Fruit fly (Drosophila melanogaster) whole organism, pupa: ENCODE measurements around the gene BBS8.

ENCODE experiments used
- CG10348 ChIP-seq: fragments of 200-800 bp; sonication (Bioruptor generic); IDR thresholded peaks from 2 replicates; pipeline ENCODE4 v1.3.6; 2022; ENCODE audit warnings: missing biosample characterization, missing genetic modification characterization
- CG12605 ChIP-seq: fragments of 200-800 bp; sonication (Bioruptor generic); IDR thresholded peaks from 2 replicates; pipeline ENCODE4 v1.3.6; 2022; ENCODE audit warnings: missing biosample characterization, missing genetic modification characterization
- CG13204 ChIP-seq: fragments of 200-800 bp; sonication (Bioruptor generic); optimal IDR thresholded peaks from 2 replicates; lab custom pipeline; 2018; ENCODE audit warnings: missing biosample characterization, mild to moderate bottlenecking, missing genetic modification characterization, moderate library complexity
- CG14655 ChIP-seq: fragments of 200-800 bp; sonication (Bioruptor generic); optimal IDR thresholded peaks from 3 replicates; lab custom pipeline; 2017; ENCODE audit warnings: mild to moderate bottlenecking, missing biosample characterization, missing genetic modification reagents, missing genetic modification characterization
- CG15710 ChIP-seq: fragments of 200-800 bp; sonication (Bioruptor generic); optimal IDR thresholded peaks from 2 replicates; lab custom pipeline; 2018; ENCODE audit warnings: missing biosample characterization, mild to moderate bottlenecking, missing genetic modification characterization, moderate library complexity
- CG17806 ChIP-seq: fragments of 200-800 bp; sonication (Bioruptor generic); optimal IDR thresholded peaks from 2 replicates; lab custom pipeline; 2018; ENCODE audit warnings: missing biosample characterization, mild to moderate bottlenecking, missing genetic modification characterization, moderate library complexity
- CG32121 ChIP-seq: fragments of 200-800 bp; sonication (Bioruptor generic); IDR thresholded peaks from 2 replicates; pipeline ENCODE4 v1.3.6; 2022; ENCODE audit warnings: missing biosample characterization, missing genetic modification characterization
- CG34367 ChIP-seq: fragments of 200-800 bp; sonication (Bioruptor generic); optimal IDR thresholded peaks from 2 replicates; lab custom pipeline; 2018; ENCODE audit warnings: missing biosample characterization, mild to moderate bottlenecking, missing genetic modification characterization
- CG4496 ChIP-seq: fragments of 200-800 bp; sonication (Bioruptor generic); IDR thresholded peaks from 3 replicates; pipeline ENCODE4 v1.3.6; 2022; ENCODE audit warnings: missing biosample characterization, missing genetic modification characterization
- CG8159 ChIP-seq: fragments of 200-800 bp; sonication (Bioruptor generic); optimal IDR thresholded peaks from 3 replicates; lab custom pipeline; 2018; ENCODE audit warnings: missing biosample characterization, mild to moderate bottlenecking, missing genetic modification characterization, moderate library complexity
- CG8301 ChIP-seq: fragments of 200-800 bp; sonication (Bioruptor generic); optimal IDR thresholded peaks from 2 replicates; lab custom pipeline; 2018; ENCODE audit warnings: missing biosample characterization, mild to moderate bottlenecking, missing genetic modification characterization
- CG9948 ChIP-seq: fragments of 200-800 bp; sonication (Bioruptor generic); optimal IDR thresholded peaks from 2 replicates; lab custom pipeline; 2018; ENCODE audit warnings: missing biosample characterization, mild to moderate bottlenecking, missing genetic modification characterization, moderate library complexity
- D1 ChIP-seq: fragments of 200-800 bp; sonication (Bioruptor generic); optimal IDR thresholded peaks from 2 replicates; lab custom pipeline; 2018; ENCODE audit warnings: missing biosample characterization, mild to moderate bottlenecking, missing genetic modification characterization, moderate library complexity
- EcR ChIP-seq: fragments of 200-800 bp; sonication (Bioruptor generic); optimal IDR thresholded peaks from 3 replicates; lab custom pipeline; 2019; ENCODE audit warnings: missing biosample characterization, missing genetic modification characterization, mild to moderate bottlenecking, moderate library complexity, missing genetic modification reagents
- Ets98B ChIP-seq: fragments of 200-800 bp; sonication (Bioruptor generic); IDR thresholded peaks from 2 replicates; pipeline ENCODE4 v1.3.6; 2022; ENCODE audit warnings: missing biosample characterization, missing genetic modification characterization
- Pif1A ChIP-seq: fragments of 200-800 bp; sonication (Bioruptor generic); optimal IDR thresholded peaks from 3 replicates; lab custom pipeline; 2016; ENCODE audit warnings: missing biosample characterization, missing genetic modification characterization
- Pif1B ChIP-seq: fragments of 200-800 bp; sonication (Bioruptor generic); optimal IDR thresholded peaks from 3 replicates; lab custom pipeline; 2016; ENCODE audit warnings: missing biosample characterization, missing genetic modification characterization
- Snoo ChIP-seq: fragments of 200-800 bp; sonication (Bioruptor generic); optimal IDR thresholded peaks from 3 replicates; lab custom pipeline; 2017; ENCODE audit warnings: missing biosample characterization, mild to moderate bottlenecking, missing genetic modification characterization, inconsistent platforms
- fd96Ca ChIP-seq: fragments of 200-800 bp; sonication (Bioruptor generic); IDR thresholded peaks from 3 replicates; pipeline ENCODE4 v1.3.6; 2022; ENCODE audit warnings: missing biosample characterization, missing genetic modification characterization
- gl ChIP-seq: fragments of 200-800 bp; sonication (Bioruptor generic); optimal IDR thresholded peaks from 2 replicates; lab custom pipeline; 2018; ENCODE audit warnings: missing biosample characterization, mild to moderate bottlenecking, missing genetic modification characterization
- rn ChIP-seq: fragments of 200-800 bp; sonication (Bioruptor generic); IDR thresholded peaks from 2 replicates; pipeline ENCODE4 v1.3.6; 2022; ENCODE audit warnings: missing biosample characterization, missing genetic modification characterization

Gene BBS8

dm6 chr2L:441455-441730 is 18.7 kb downstream of the BBS8 start:
- TF ChIP-seq CG8301 (no peak), D1 (no peak), Ets98B (GFP tag; lab: Robert Waterston, UW) (no peak), CG10348 (GFP tag; lab: Robert Waterston, UW) (no peak), gl (tag; lab: Kevin White, UChicago) (no peak), CG13204 (GFP tag; lab: Kevin White, UChicago) (no peak), fd96Ca (no peak), Snoo (tag; lab: Kevin White, UChicago) (no peak), CG8159 (no peak), CG34367 (no peak), rn (GFP tag; lab: Robert Waterston, UW) (no peak), CG32121 (GFP tag; lab: Robert Waterston, UW) (no peak), Pif1A (no peak), EcR (GFP tag; lab: Kevin White, UChicago) (no peak), CG14655 (GFP tag; lab: Kevin White, UChicago) (no peak), Pif1B (GFP tag; lab: Kevin White, UChicago) (no peak), CG4496 (GFP tag; lab: Robert Waterston, UW) (no peak)
- TF ChIP-seq, all 21 proteins: peak for 0

dm6 chr2L:441927-442691 is 19.4 kb downstream of the BBS8 start:
- TF ChIP-seq CG4496 (GFP tag; lab: Robert Waterston, UW), result peak; percentile 96
- peak; percentile 95 for TF ChIP-seq Snoo (tag; lab: Kevin White, UChicago)
- peak; percentile 94 for TF ChIP-seq CG9948 (tag; lab: Kevin White, UChicago)
- peak; percentile 96 for TF ChIP-seq CG17806 (tag; lab: Kevin White, UChicago)
- peak; percentile 89 for TF ChIP-seq CG13204 (GFP tag; lab: Kevin White, UChicago)
- peak; percentile 90 for TF ChIP-seq rn (GFP tag; lab: Robert Waterston, UW)
- 0 out of 2 replicates have a peak, but pooled peaks have one; percentile 36 for TF ChIP-seq CG10348 (GFP tag; lab: Robert Waterston, UW)
- TF ChIP-seq CG8301, result peak; percentile 92
- peak; percentile 97 for TF ChIP-seq Pif1B (GFP tag; lab: Kevin White, UChicago)
- TF ChIP-seq CG14655 (GFP tag; lab: Kevin White, UChicago), result peak; percentile 93
- TF ChIP-seq CG34367, result peak; percentile 95
- no peak for TF ChIP-seq D1
- TF ChIP-seq fd96Ca, result peak; percentile 96
- peak; percentile 96 for TF ChIP-seq CG15710 (tag; lab: Kevin White, UChicago)
- TF ChIP-seq Pif1A, result peak; percentile 98
- TF ChIP-seq CG32121 (GFP tag; lab: Robert Waterston, UW), result peak; percentile 89
- TF ChIP-seq CG8159, result peak; percentile 95
- peak; percentile 92 for TF ChIP-seq CG12605 (GFP tag; lab: Robert Waterston, UW)
- peak; percentile 65 for TF ChIP-seq EcR (GFP tag; lab: Kevin White, UChicago)
- TF ChIP-seq gl (tag; lab: Kevin White, UChicago), result peak; percentile 93
- peak; percentile 96 for TF ChIP-seq Ets98B (GFP tag; lab: Robert Waterston, UW)

DNA sequence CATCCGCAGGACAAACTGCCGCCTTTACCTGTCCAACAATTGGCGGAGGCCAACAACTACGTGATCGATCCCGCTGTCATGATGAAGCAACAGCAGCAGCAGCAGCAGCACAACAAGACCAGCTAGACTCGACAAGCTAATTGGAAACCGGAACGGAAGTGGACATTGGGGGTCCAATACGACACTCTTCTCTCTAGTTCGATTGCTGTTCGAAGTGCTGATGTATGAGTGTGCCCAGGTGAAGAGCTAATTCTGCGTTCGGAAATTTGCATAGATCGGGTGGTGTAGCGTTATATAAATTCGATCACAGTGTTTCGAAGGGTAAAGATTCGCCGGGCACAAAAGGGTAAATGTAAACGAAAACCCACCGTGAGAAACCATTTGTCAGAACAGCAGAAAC is 24.5 kb downstream of the BBS8 start:
- no peak for TF ChIP-seq CG12605 (GFP tag; lab: Robert Waterston, UW)
- TF ChIP-seq CG13204 (GFP tag; lab: Kevin White, UChicago), result no peak
- no peak for TF ChIP-seq CG14655 (GFP tag; lab: Kevin White, UChicago)
- TF ChIP-seq Snoo (tag; lab: Kevin White, UChicago), result no peak
- no peak for TF ChIP-seq fd96Ca
- no peak for TF ChIP-seq CG15710 (tag; lab: Kevin White, UChicago)
- no peak for TF ChIP-seq CG8159
- no peak for TF ChIP-seq CG10348 (GFP tag; lab: Robert Waterston, UW)
- no peak for TF ChIP-seq Ets98B (GFP tag; lab: Robert Waterston, UW)
- no peak for TF ChIP-seq EcR (GFP tag; lab: Kevin White, UChicago)
- TF ChIP-seq, all 21 proteins: peak for 0

DNA sequence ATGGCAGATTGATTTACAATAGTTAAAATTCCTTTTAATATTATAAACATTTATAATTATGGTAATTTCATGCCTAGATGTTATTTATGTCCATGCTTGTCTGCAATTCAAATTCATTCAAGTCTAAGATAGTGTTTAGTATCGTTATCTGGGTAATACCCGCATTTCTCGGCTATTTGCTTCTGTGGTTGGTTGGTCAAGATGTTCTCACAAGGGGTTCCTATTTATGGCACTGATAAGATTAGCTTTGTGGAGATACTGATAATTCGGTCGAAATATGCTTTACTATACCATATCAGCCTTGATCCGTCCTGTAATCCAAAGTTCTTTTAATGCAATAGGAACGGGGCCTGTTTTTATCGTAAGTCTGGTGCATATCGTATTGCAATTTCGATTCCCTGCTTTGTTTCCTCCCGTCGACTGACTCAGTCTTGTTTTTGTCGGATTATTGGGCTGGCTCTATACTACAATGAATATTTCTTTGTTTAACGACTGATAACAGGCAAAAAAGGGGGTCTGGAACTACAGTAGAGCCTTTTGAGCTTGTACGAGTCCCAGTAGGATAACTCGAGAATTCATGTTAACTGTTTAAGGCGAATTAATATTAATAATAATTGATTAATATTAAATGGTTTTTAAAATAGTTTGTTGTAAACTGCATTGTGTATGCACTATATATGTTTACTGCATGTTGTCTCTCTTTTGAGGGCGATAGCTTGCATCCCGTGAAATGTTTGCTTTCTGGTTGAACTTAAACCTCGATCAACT is 29.2 kb downstream of the BBS8 start:
- TF ChIP-seq Snoo (tag; lab: Kevin White, UChicago) (no peak), Ets98B (GFP tag; lab: Robert Waterston, UW) (peak; percentile 60; the same call in 1 of the 2 replicates), CG32121 (GFP tag; lab: Robert Waterston, UW) (peak; percentile 71), CG8301 (no peak), CG9948 (tag; lab: Kevin White, UChicago) (peak; percentile 15), D1 (no peak), Pif1B (GFP tag; lab: Kevin White, UChicago) (peak; percentile 40), CG4496 (GFP tag; lab: Robert Waterston, UW) (peak; percentile 55; the same call in 2 of the 3 replicates), CG15710 (tag; lab: Kevin White, UChicago) (peak; percentile 44), fd96Ca (no peak), CG14655 (GFP tag; lab: Kevin White, UChicago) (no peak), CG12605 (GFP tag; lab: Robert Waterston, UW) (no peak), CG34367 (no peak), rn (GFP tag; lab: Robert Waterston, UW) (no peak), CG8159 (peak; percentile 60), CG17806 (tag; lab: Kevin White, UChicago) (peak; percentile 53), gl (tag; lab: Kevin White, UChicago) (no peak), EcR (GFP tag; lab: Kevin White, UChicago) (peak; percentile 35), CG10348 (GFP tag; lab: Robert Waterston, UW) (no peak), Pif1A (no peak), CG13204 (GFP tag; lab: Kevin White, UChicago) (no peak)
- TF ChIP-seq, all 21 proteins: peak for 9

DNA sequence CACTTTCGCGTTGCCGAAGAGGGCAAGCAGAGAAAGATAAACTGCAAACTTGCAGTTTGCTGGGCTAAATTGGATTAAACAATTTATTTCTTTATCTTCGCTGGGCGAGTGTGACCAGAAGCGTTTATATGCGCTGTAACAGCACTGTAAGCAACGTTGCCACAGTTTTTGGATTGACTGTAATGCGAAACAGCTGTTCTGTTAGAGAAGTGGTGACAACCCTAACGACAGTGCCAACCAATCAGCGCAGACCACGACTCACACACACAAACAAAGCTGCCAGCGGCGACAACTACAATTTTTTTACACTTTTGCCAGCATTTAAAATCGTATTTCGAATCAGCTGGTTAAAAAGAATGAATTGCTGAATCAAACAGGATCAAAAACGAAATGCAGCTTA is 30.2 kb downstream of the BBS8 start, which contains the start of the genes crq and shv:
TSS of gene crq (minus strand) at position 153 of the 400 bp plus-strand sequence.
TSS of gene shv (plus strand) at position 237 of the 400 bp plus-strand sequence.
- peak; percentile 10 for TF ChIP-seq CG15710 (tag; lab: Kevin White, UChicago)
- no peak for TF ChIP-seq CG17806 (tag; lab: Kevin White, UChicago)
- no peak for TF ChIP-seq gl (tag; lab: Kevin White, UChicago)
